Fruit fly (Drosophila melanogaster): ENCODE results near the gene CG43317.

CG43317 gene

dm6 chr3R:15857189-15857767, 23.1 kb upstream of the CG43317 start, which contains the start of gene Hmt-1:
Gene Hmt-1, minus strand, starts transcription at chr3R:15857470.
- TF ChIP-seq pnt (GFP tag; optimal IDR thresholded peaks at IDR 0.05) = no peak
- TF ChIP-seq HmgZ (tag; optimal IDR thresholded peaks at IDR 0.05) = peak; percentile 42
- peak; percentile 64 for TF ChIP-seq CG12391 (tag; optimal IDR thresholded peaks at IDR 0.05)
- TF ChIP-seq Med (GFP tag) = peak; percentile 81
- TF ChIP-seq CG16813 (GFP tag; IDR thresholded peaks at IDR 0.05; ENCODE audit: partially characterized antibody) = peak; percentile 23; the same call in 1 of the 3 replicates
- TF ChIP-seq MBD-R2 (GFP tag; IDR thresholded peaks at IDR 0.05) = peak; percentile 61; the same call in 1 of the 2 replicates
- no peak for TF ChIP-seq fu2 (GFP tag; optimal IDR thresholded peaks at IDR 0.05)
- TF ChIP-seq crp (GFP tag; optimal IDR thresholded peaks at IDR 0.05) = peak in 1 of 2 experiments; percentile 32
- TF ChIP-seq caup (GFP tag; optimal IDR thresholded peaks at IDR 0.05; ENCODE audit: severe bottlenecking) = no peak
- TF ChIP-seq Lpt (GFP tag; optimal IDR thresholded peaks at IDR 0.05) = no peak
- TF ChIP-seq pzg (GFP tag; optimal IDR thresholded peaks at IDR 0.05) = peak; percentile 86
- peak in 1 of 3 experiments; percentile 29 for TF ChIP-seq Stat92E (GFP tag; optimal IDR thresholded peaks at IDR 0.05)
- no peak for TF ChIP-seq danr (GFP tag; IDR thresholded peaks at IDR 0.05)
- TF ChIP-seq CG11695 (GFP tag; IDR thresholded peaks at IDR 0.05) = no peak
- no peak for TF ChIP-seq eve (GFP tag; optimal IDR thresholded peaks at IDR 0.05)
- TF ChIP-seq Lhr (GFP tag; optimal IDR thresholded peaks at IDR 0.05) = peak; percentile 52
- TF ChIP-seq BEAF-32 (GFP tag; optimal IDR thresholded peaks at IDR 0.05) = peak; percentile 47
- TF ChIP-seq CG12659 (GFP tag; optimal IDR thresholded peaks at IDR 0.05) = peak; percentile 54
- no peak for TF ChIP-seq CG15696 (tag; optimal IDR thresholded peaks at IDR 0.05)
- peak; percentile 81 for TF ChIP-seq vvl (GFP tag; IDR thresholded peaks at IDR 0.05)
- TF ChIP-seq bab2 (GFP tag; optimal IDR thresholded peaks at IDR 0.05) = no peak
- no peak for TF ChIP-seq CG10565 (GFP tag; optimal IDR thresholded peaks at IDR 0.05)
- no peak for TF ChIP-seq lov (optimal IDR thresholded peaks at IDR 0.05)
- TF ChIP-seq lov (GFP tag; IDR thresholded peaks at IDR 0.05) = no peak
- TF ChIP-seq hkb (optimal IDR thresholded peaks at IDR 0.05) = peak; percentile 11
- no peak for TF ChIP-seq hkb (GFP tag; IDR thresholded peaks at IDR 0.05)
- TF ChIP-seq sug (tag; optimal IDR thresholded peaks at IDR 0.05) = peak; percentile 47
- peak; percentile 5 for TF ChIP-seq CG13424 (tag; optimal IDR thresholded peaks at IDR 0.05)
- no peak for TF ChIP-seq CG14667 (GFP tag; IDR thresholded peaks at IDR 0.05)
- peak; percentile 3 for TF ChIP-seq CHES-1-like (GFP tag; optimal IDR thresholded peaks at IDR 0.05)
- TF ChIP-seq eyg (GFP tag; optimal IDR thresholded peaks at IDR 0.05) = no peak
- TF ChIP-seq ssp (GFP tag; IDR thresholded peaks at IDR 0.05) = peak; percentile 74
- TF ChIP-seq CG2120 (GFP tag; optimal IDR thresholded peaks at IDR 0.05) = peak; percentile 31
- peak; percentile 94 for TF ChIP-seq Dp (GFP tag; optimal IDR thresholded peaks at IDR 0.05)
- peak; percentile 25 for TF ChIP-seq Hsf (GFP tag; optimal IDR thresholded peaks at IDR 0.05)
- TF ChIP-seq Hr39 (optimal IDR thresholded peaks at IDR 0.05) = no peak
- TF ChIP-seq CG8388 (GFP tag; optimal IDR thresholded peaks at IDR 0.05) = no peak
- TF ChIP-seq CG10979 (tag; optimal IDR thresholded peaks at IDR 0.05) = peak; percentile 32
- TF ChIP-seq row (GFP tag; IDR thresholded peaks at IDR 0.05) = peak; percentile 67
- TF ChIP-seq Sin3A (optimal IDR thresholded peaks at IDR 0.05) = peak; percentile 85
- no peak for TF ChIP-seq E2f1 (GFP tag; IDR thresholded peaks at IDR 0.05)
- peak; percentile 92 for TF ChIP-seq CG7357 (GFP tag; IDR thresholded peaks at IDR 0.05)
- no peak for TF ChIP-seq CG15601 (tag; optimal IDR thresholded peaks at IDR 0.05)
- peak; percentile 9 for TF ChIP-seq CG9727 (GFP tag; optimal IDR thresholded peaks at IDR 0.05)
- 0 out of 3 replicates have a peak, but pooled peaks have one; percentile 28 for TF ChIP-seq z (GFP tag; IDR thresholded peaks at IDR 0.05)
- peak; percentile 53 for TF ChIP-seq YL-1 (GFP tag; optimal IDR thresholded peaks at IDR 0.05)
- peak; percentile 69; the same call in 1 of the 3 replicates for TF ChIP-seq CG34422 (GFP tag; IDR thresholded peaks at IDR 0.05)
- peak; percentile 91 for TF ChIP-seq gfzf (GFP tag; optimal IDR thresholded peaks at IDR 0.05)
- peak; percentile 30 for TF ChIP-seq CG4617 (GFP tag; optimal IDR thresholded peaks at IDR 0.05; ENCODE audit: borderline replicate concordance)
- no peak for TF ChIP-seq org-1 (GFP tag; optimal IDR thresholded peaks at IDR 0.05)
- peak; percentile 53 for TF ChIP-seq CG17829 (tag; optimal IDR thresholded peaks at IDR 0.05)

All from whole organism, embryonic.